Worm (Caenorhabditis elegans) whole organism, late embryonic: ENCODE measurements around the gene srh-89.
A peak's percentile ranks its signal among the peaks of the same experiment; 100 is the strongest.
"Not testable (repeated sequence)": the region's sequence is repeated elsewhere in the genome, so short reads cannot be mapped to it uniquely, and the experiment has no call there.

Source experiments
- C08G9.2 ChIP-seq: sonication (generic microtip); optimal IDR thresholded peaks from 2 replicates; lab custom pipeline; 2016; ENCODE audit warnings: mild to moderate bottlenecking, missing genetic modification characterization, moderate library complexity, missing compliant biosample characterization
- F13H6.1 ChIP-seq: sonication (generic microtip); optimal IDR thresholded peaks from 2 replicates; lab custom pipeline; 2016; ENCODE audit warnings: missing genetic modification characterization, missing compliant biosample characterization
- K02D7.2 ChIP-seq: sonication (generic microtip); optimal IDR thresholded peaks from 2 replicates; lab custom pipeline; 2017; ENCODE audit warnings: mild to moderate bottlenecking, missing genetic modification characterization, missing compliant biosample characterization
- ahr-1 ChIP-seq: sonication (generic microtip); optimal IDR thresholded peaks from 2 replicates; lab custom pipeline; 2016; ENCODE audit warnings: missing genetic modification characterization, missing compliant biosample characterization
- ceh-18 ChIP-seq: sonication (generic microtip); optimal IDR thresholded peaks from 2 replicates; lab custom pipeline; 2016; ENCODE audit warnings: missing genetic modification characterization, missing compliant biosample characterization
- ceh-2 ChIP-seq: sonication (generic microtip); optimal IDR thresholded peaks from 2 replicates; lab custom pipeline; 2016; ENCODE audit warnings: missing genotype, missing genetic modification characterization, missing compliant biosample characterization
- ceh-24 ChIP-seq: sonication (generic microtip); optimal IDR thresholded peaks from 2 replicates; lab custom pipeline; 2016; ENCODE audit warnings: mild to moderate bottlenecking, missing genetic modification characterization, missing compliant biosample characterization
- ceh-31 ChIP-seq: sonication (generic microtip); optimal IDR thresholded peaks from 2 replicates; lab custom pipeline; 2016; ENCODE audit warnings: missing genetic modification characterization, missing compliant biosample characterization
- ceh-45 ChIP-seq: fragments of 200-800 bp; sonication (Bioruptor generic); IDR thresholded peaks from 2 replicates; pipeline ENCODE4 v1.3.6; 2022; ENCODE audit warnings: missing genetic modification reagents, missing genetic modification characterization, missing compliant biosample characterization
- dve-1 ChIP-seq: sonication (generic microtip); optimal IDR thresholded peaks from 2 replicates; lab custom pipeline; 2017; ENCODE audit warnings: antibody characterized with exemption, mild to moderate bottlenecking, missing genetic modification characterization, missing compliant biosample characterization
- elt-2 ChIP-seq: sonication (generic microtip); optimal IDR thresholded peaks from 2 replicates; lab custom pipeline; 2016; ENCODE audit warnings: missing genetic modification reagents, missing genetic modification characterization, missing compliant biosample characterization
- ets-4 ChIP-seq: sonication (generic microtip); optimal IDR thresholded peaks from 2 replicates; lab custom pipeline; 2016; ENCODE audit warnings: missing genetic modification characterization, missing compliant biosample characterization
- eyg-1 ChIP-seq: sonication (generic microtip); optimal IDR thresholded peaks from 2 replicates; lab custom pipeline; 2016; ENCODE audit warnings: missing genotype, missing genetic modification characterization, missing compliant biosample characterization
- fax-1 ChIP-seq: sonication (generic microtip); optimal IDR thresholded peaks from 2 replicates; lab custom pipeline; 2016; ENCODE audit warnings: missing genotype, missing genetic modification characterization, missing compliant biosample characterization
- gmeb-2 ChIP-seq: sonication (generic microtip); optimal IDR thresholded peaks from 2 replicates; lab custom pipeline; 2016; ENCODE audit warnings: missing genetic modification characterization, inconsistent platforms, missing compliant biosample characterization
- hlh-13 ChIP-seq: fragments of 200-800 bp; sonication (Bioruptor generic); optimal IDR thresholded peaks from 2 replicates; lab custom pipeline; 2018; ENCODE audit warnings: mild to moderate bottlenecking, missing genetic modification characterization, missing compliant biosample characterization
- hlh-6 ChIP-seq: sonication (generic microtip); optimal IDR thresholded peaks from 2 replicates; lab custom pipeline; 2016; ENCODE audit warnings: missing genotype, missing genetic modification characterization, missing compliant biosample characterization
- hlh-8 ChIP-seq: sonication (generic microtip); optimal IDR thresholded peaks from 2 replicates; lab custom pipeline; 2016; ENCODE audit warnings: missing genotype, missing genetic modification characterization, missing compliant biosample characterization
- lim-6 ChIP-seq: sonication (generic microtip); optimal IDR thresholded peaks from 2 replicates; lab custom pipeline; 2016; ENCODE audit warnings: missing genetic modification characterization, missing compliant biosample characterization
- mec-3 ChIP-seq: sonication (generic microtip); optimal IDR thresholded peaks from 2 replicates; lab custom pipeline; 2016; ENCODE audit warnings: borderline replicate concordance, missing genetic modification characterization, missing compliant biosample characterization
- nfya-1 ChIP-seq: sonication (generic microtip); optimal IDR thresholded peaks from 2 replicates; lab custom pipeline; 2017; ENCODE audit warnings: missing genetic modification characterization, mild to moderate bottlenecking, missing compliant biosample characterization, antibody characterized with exemption, moderate library complexity
- nhr-11 ChIP-seq: fragments of 150-350 bp; optimal IDR thresholded peaks from 2 replicates; lab custom pipeline; 2014; ENCODE audit warnings: missing biosample characterization, missing genetic modification characterization
- odd-2 ChIP-seq: sonication (generic microtip); optimal IDR thresholded peaks from 2 replicates; lab custom pipeline; 2017; ENCODE audit warnings: antibody characterized with exemption, mild to moderate bottlenecking, missing genetic modification characterization, missing compliant biosample characterization
- pag-3 ChIP-seq: sonication (generic microtip); optimal IDR thresholded peaks from 2 replicates; lab custom pipeline; 2016; ENCODE audit warnings: missing compliant biosample characterization, missing genetic modification characterization, borderline replicate concordance
- pat-9 ChIP-seq: fragments of 200-800 bp; sonication (Bioruptor generic); optimal IDR thresholded peaks from 2 replicates; lab custom pipeline; 2018; ENCODE audit warnings: mild to moderate bottlenecking, missing genetic modification characterization, moderate library complexity, missing compliant biosample characterization
- pha-2 ChIP-seq: sonication (generic microtip); optimal IDR thresholded peaks from 2 replicates; lab custom pipeline; 2017; ENCODE audit warnings: mild to moderate bottlenecking, missing genetic modification characterization, missing compliant biosample characterization
- pha-4 ChIP-seq: fragments of 150-350 bp; optimal IDR thresholded peaks from 2 replicates; lab custom pipeline; 2018; ENCODE audit warnings: missing biosample characterization, missing genetic modification reagents, missing genetic modification characterization
- pros-1 ChIP-seq: fragments of 150-350 bp; optimal IDR thresholded peaks from 2 replicates; lab custom pipeline; 2014; ENCODE audit warnings: missing biosample characterization, missing genetic modification reagents, missing genetic modification characterization
- ref-2 ChIP-seq: sonication (generic microtip); optimal IDR thresholded peaks from 2 replicates; lab custom pipeline; 2016; ENCODE audit warnings: missing genetic modification characterization, missing compliant biosample characterization
- rnt-1 ChIP-seq: sonication (generic microtip); optimal IDR thresholded peaks from 2 replicates; lab custom pipeline; 2016; ENCODE audit warnings: missing genetic modification characterization, missing compliant biosample characterization
- sox-2 ChIP-seq: fragments of 200-800 bp; sonication (Bioruptor generic); IDR thresholded peaks from 2 replicates; pipeline ENCODE4 v1.3.6; 2022; ENCODE audit warnings: missing genetic modification reagents, missing genetic modification characterization, missing compliant biosample characterization
- sox-4 ChIP-seq: sonication (generic microtip); optimal IDR thresholded peaks from 2 replicates; lab custom pipeline; 2017; ENCODE audit warnings: mild to moderate bottlenecking, missing genetic modification characterization, inconsistent platforms, missing compliant biosample characterization
- tbx-2 ChIP-seq: sonication (generic microtip); optimal IDR thresholded peaks from 2 replicates; lab custom pipeline; 2016; ENCODE audit warnings: missing genetic modification characterization, missing compliant biosample characterization
- unc-3 ChIP-seq, 2 experiments: fragments of 200-800 bp in 1 of 2; sonication (Bioruptor generic) in 1 of 2; sonication (generic microtip) in 1 of 2; conservative IDR thresholded peaks in 1 of 2; optimal IDR thresholded peaks in 1 of 2; 2 replicates each; pipeline versions ENCODE4 v1.3.6 to Lab custom; 2016 to 2022; ENCODE audit warnings: missing compliant biosample characterization in 2 of 2, missing genetic modification characterization in 2 of 2, missing genetic modification reagents in 1 of 2
- unc-42 ChIP-seq: sonication (generic microtip); optimal IDR thresholded peaks from 2 replicates; lab custom pipeline; 2016; ENCODE audit warnings: missing genotype, missing genetic modification characterization, missing compliant biosample characterization
- unc-86 ChIP-seq: sonication (generic microtip); optimal IDR thresholded peaks from 2 replicates; lab custom pipeline; 2016; ENCODE audit warnings: missing genetic modification characterization, missing compliant biosample characterization
- zip-5 ChIP-seq: sonication (generic microtip); optimal IDR thresholded peaks from 2 replicates; lab custom pipeline; 2016; ENCODE audit warnings: missing genetic modification characterization, missing compliant biosample characterization
- ztf-16 ChIP-seq: sonication (generic microtip); optimal IDR thresholded peaks from 2 replicates; lab custom pipeline; 2017; ENCODE audit warnings: missing genetic modification characterization, missing compliant biosample characterization

The srh-89 gene

ce11 chrV:7444331-7444730, 20.3 kb downstream of the srh-89 start, which contains the start of gene nhr-141:
Gene nhr-141 (plus strand): TSS chrV:7444661.
- TF ChIP-seq ceh-24; hlh-13 (GFP tag; lab: Kevin White, UChicago); lim-6 (tag; lab: Kevin White, UChicago): not testable (repeated sequence)

- TF ChIP-seq ceh-45 (GFP tag; lab: Robert Waterston, UW), result peak; percentile 60; the same call in 1 of the 2 replicates
- TF ChIP-seq, all 69 proteins: peak for 1; not testable (repeated sequence) for 68
These were observed 21.1 kb downstream of the srh-89 start for ce11 chrV:7443480-7443879.

- no peak for TF ChIP-seq ceh-31
- no peak for TF ChIP-seq pat-9 (tag; lab: Kevin White, UChicago)
- TF ChIP-seq F13H6.1 (tag; lab: Kevin White, UChicago), result no peak
- no peak for TF ChIP-seq eyg-1 (tag; lab: Kevin White, UChicago)
- TF ChIP-seq gmeb-2, result no peak
- no peak for TF ChIP-seq unc-3 (GFP tag; conservative IDR thresholded peaks at IDR 0.05; lab: Robert Waterston, UW)
- no peak for TF ChIP-seq unc-3 (tag; optimal IDR thresholded peaks at IDR 0.05; lab: Kevin White, UChicago)
- no peak for TF ChIP-seq ceh-2 (tag; lab: Kevin White, UChicago)
- TF ChIP-seq pha-2 (tag; lab: Kevin White, UChicago), result no peak
- TF ChIP-seq tbx-2 (tag; lab: Kevin White, UChicago), result no peak
- TF ChIP-seq zip-5 (tag; lab: Kevin White, UChicago), result no peak
- TF ChIP-seq ref-2 (tag; lab: Kevin White, UChicago), result no peak
- TF ChIP-seq unc-86 (tag; lab: Kevin White, UChicago), result no peak
- TF ChIP-seq pha-4 (tag; lab: Kevin White, UChicago), result no peak
These were observed 24.8 kb downstream of the srh-89 start, which contains the start of gene try-13 for ce11 chrV:7439807-7440206. Gene try-13 (plus strand): TSS chrV:7440107.

- no peak for TF ChIP-seq hlh-6
- no peak for TF ChIP-seq ahr-1 (tag; lab: Kevin White, UChicago)
- no peak for TF ChIP-seq nhr-11 (tag; lab: Kevin White, UChicago)
- TF ChIP-seq pha-2 (tag; lab: Kevin White, UChicago), result no peak
- TF ChIP-seq pros-1 (tag; lab: Kevin White, UChicago), result no peak
- no peak for TF ChIP-seq sox-2 (GFP tag; lab: Robert Waterston, UW)
- TF ChIP-seq nfya-1 (tag; lab: Kevin White, UChicago), result no peak
- no peak for TF ChIP-seq ceh-18
- no peak for TF ChIP-seq lim-6 (tag; lab: Kevin White, UChicago)
- TF ChIP-seq, all 69 proteins: peak for 0
These were observed 26.6 kb downstream of the srh-89 start, which contains the start of gene F25E5.16 for ce11 chrV:7437985-7438384. Gene F25E5.16 (plus strand): TSS chrV:7438285.

- no peak for TF ChIP-seq pag-3 (tag; lab: Kevin White, UChicago)
- no peak for TF ChIP-seq sox-2 (GFP tag; lab: Robert Waterston, UW)
- TF ChIP-seq unc-42 (tag; lab: Kevin White, UChicago), result no peak
- TF ChIP-seq pros-1 (tag; lab: Kevin White, UChicago), result no peak
- no peak for TF ChIP-seq ceh-31
- TF ChIP-seq pha-2 (tag; lab: Kevin White, UChicago), result no peak
- TF ChIP-seq K02D7.2 (tag; lab: Kevin White, UChicago), result no peak
These were observed 27.1 kb downstream of the srh-89 start, which contains the start of gene F25E5.9 for ce11 chrV:7437538-7437937. Gene F25E5.9 (minus strand): TSS chrV:7437919.

- TF ChIP-seq ztf-16, result no peak
- no peak for TF ChIP-seq ceh-45 (GFP tag; lab: Robert Waterston, UW)
- TF ChIP-seq dve-1 (tag; lab: Kevin White, UChicago), result no peak
- no peak for TF ChIP-seq ceh-2 (tag; lab: Kevin White, UChicago)
- TF ChIP-seq ceh-24, result no peak
- no peak for TF ChIP-seq mec-3 (tag; lab: Kevin White, UChicago)
- no peak for TF ChIP-seq ets-4 (tag; lab: Kevin White, UChicago)
- no peak for TF ChIP-seq elt-2 (tag; lab: Kevin White, UChicago)
- no peak for TF ChIP-seq odd-2
- TF ChIP-seq rnt-1, result no peak
- TF ChIP-seq lim-6 (tag; lab: Kevin White, UChicago), result no peak
- no peak for TF ChIP-seq fax-1 (tag; lab: Kevin White, UChicago)
- TF ChIP-seq pat-9 (tag; lab: Kevin White, UChicago), result no peak
- no peak for TF ChIP-seq C08G9.2 (tag; lab: Kevin White, UChicago)
- no peak for TF ChIP-seq hlh-8 (tag; lab: Kevin White, UChicago)
- TF ChIP-seq sox-4 (tag; lab: Kevin White, UChicago), result no peak
These were observed 27.7 kb downstream of the srh-89 start for ce11 chrV:7436911-7437310.
